Fruit fly (Drosophila melanogaster): ENCODE measurements around the gene ouib.

DNA sequence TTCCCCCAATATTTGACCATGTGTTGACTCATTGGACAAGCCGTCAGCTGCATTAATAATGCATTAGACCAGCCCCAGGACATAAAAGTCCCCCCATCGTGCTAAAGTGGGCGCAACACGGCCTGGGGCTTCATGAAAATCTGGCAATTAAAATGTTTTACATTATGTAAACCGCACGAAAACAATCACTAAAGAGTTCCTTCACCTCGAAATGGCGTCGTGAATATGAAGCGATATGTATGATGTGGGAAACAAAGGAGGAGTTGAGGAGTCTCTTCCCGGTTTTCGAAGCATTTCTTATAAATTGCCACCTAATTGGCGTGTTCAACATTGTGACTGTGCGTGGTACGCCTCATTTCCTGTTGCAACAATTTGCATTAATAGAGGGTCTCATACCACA lies 17.4 kb downstream of the ouib start:
- no peak for TF ChIP-seq Optix (GFP tag; IDR thresholded peaks at IDR 0.05)
- no peak for TF ChIP-seq nau (GFP tag; optimal IDR thresholded peaks at IDR 0.05)
- TF ChIP-seq Dip3 (GFP tag; optimal IDR thresholded peaks at IDR 0.05): no peak
- no peak for TF ChIP-seq crc (GFP tag; optimal IDR thresholded peaks at IDR 0.05)
- no peak for TF ChIP-seq CG2129 (GFP tag; IDR thresholded peaks at IDR 0.05; ENCODE audit: partially characterized antibody)
- no peak for TF ChIP-seq ham (GFP tag; IDR thresholded peaks at IDR 0.05)
- TF ChIP-seq CG4617 (GFP tag; optimal IDR thresholded peaks at IDR 0.05; ENCODE audit: borderline replicate concordance): no peak
- no peak for TF ChIP-seq ato (GFP tag; IDR thresholded peaks at IDR 0.05; ENCODE audit: partially characterized antibody)
- no peak for TF ChIP-seq CG7839 (tag; optimal IDR thresholded peaks at IDR 0.05)
- TF ChIP-seq hbn (GFP tag; IDR thresholded peaks at IDR 0.05; ENCODE audit: partially characterized antibody): no peak
- no peak for TF ChIP-seq dm (GFP tag; optimal IDR thresholded peaks at IDR 0.05)
- no peak for TF ChIP-seq CG12769 (tag; optimal IDR thresholded peaks at IDR 0.05)
- TF ChIP-seq zfh1 (GFP tag; IDR thresholded peaks at IDR 0.05): no peak
- no peak for TF ChIP-seq jigr1 (GFP tag; IDR thresholded peaks at IDR 0.05)
